Worm (Caenorhabditis elegans) whole organism, young adult: ENCODE results near the gene W02A2.12.
A peak's percentile ranks its signal among the peaks of the same experiment; 100 is the strongest.

Experiments used
- B0261.1 ChIP-seq: sonication (generic microtip); optimal IDR thresholded peaks from 2 replicates; lab custom pipeline; 2016; ENCODE audit warnings: mild to moderate bottlenecking, missing genetic modification characterization, moderate library complexity, missing compliant biosample characterization
- C06A6.2 ChIP-seq: fragments of 200-800 bp; sonication (Bioruptor generic); conservative IDR thresholded peaks from 2 replicates; pipeline ENCODE4 v1.3.6; 2022; ENCODE audit warnings: missing genetic modification characterization, missing compliant biosample characterization
- F39B2.1 ChIP-seq: fragments of 200-800 bp; sonication (Bioruptor generic); IDR thresholded peaks from 2 replicates; pipeline ENCODE4 v1.3.6; 2022; ENCODE audit warnings: missing genetic modification reagents, missing genetic modification characterization, missing compliant biosample characterization
- F49E8.2 ChIP-seq: sonication (generic microtip); optimal IDR thresholded peaks from 3 replicates; lab custom pipeline; 2017; ENCODE audit warnings: missing genetic modification characterization, mild to moderate bottlenecking, missing compliant biosample characterization, antibody characterized with exemption, moderate library complexity; ENCODE audit not compliant: insufficient read depth
- F52B5.7 ChIP-seq: sonication (generic microtip); optimal IDR thresholded peaks from 2 replicates; lab custom pipeline; 2016; ENCODE audit warnings: mild to moderate bottlenecking, missing genetic modification characterization, missing compliant biosample characterization
- F57A8.1 ChIP-seq: fragments of 200-800 bp; sonication (Bioruptor generic); optimal IDR thresholded peaks from 2 replicates; lab custom pipeline; 2018; ENCODE audit warnings: mild to moderate bottlenecking, missing genetic modification characterization, moderate library complexity, missing compliant biosample characterization
- T07F8.4 ChIP-seq: sonication (generic microtip); optimal IDR thresholded peaks from 2 replicates; lab custom pipeline; 2016; ENCODE audit warnings: mild to moderate bottlenecking, missing genetic modification characterization, moderate library complexity, missing compliant biosample characterization
- T26A5.8 ChIP-seq: sonication (generic microtip); optimal IDR thresholded peaks from 2 replicates; lab custom pipeline; 2016; ENCODE audit warnings: missing genetic modification characterization, missing compliant biosample characterization
- Y53F4B.3 ChIP-seq: fragments of 200-800 bp; sonication (Bioruptor generic); IDR thresholded peaks from 2 replicates; pipeline ENCODE4 v1.3.6; 2022; ENCODE audit warnings: missing genetic modification reagents, missing genetic modification characterization, missing compliant biosample characterization
- Y53G8AR.9 ChIP-seq: fragments of 200-800 bp; sonication (Bioruptor generic); conservative IDR thresholded peaks from 2 replicates; pipeline ENCODE4 v1.3.6; 2022; ENCODE audit warnings: missing genetic modification reagents, missing genetic modification characterization, missing compliant biosample characterization
- Y56A3A.18 ChIP-seq: fragments of 200-800 bp; sonication (Bioruptor generic); IDR thresholded peaks from 2 replicates; pipeline ENCODE4 v1.3.6; 2022; ENCODE audit warnings: missing genetic modification reagents, missing genetic modification characterization, missing compliant biosample characterization
- Y79H2A.3 ChIP-seq: fragments of 200-800 bp; sonication (Bioruptor generic); conservative IDR thresholded peaks from 2 replicates; pipeline ENCODE4 v1.3.6; 2022; ENCODE audit warnings: missing genetic modification reagents, missing genetic modification characterization, missing compliant biosample characterization
- akir-1 ChIP-seq: fragments of 200-800 bp; sonication (Bioruptor generic); optimal IDR thresholded peaks from 2 replicates; lab custom pipeline; 2018; ENCODE audit warnings: mild to moderate bottlenecking, missing genetic modification characterization, moderate library complexity, missing compliant biosample characterization
- ama-1 ChIP-seq, 3 experiments: fragments of 150-350 bp in 1 of 3; sonication (generic microtip) in 2 of 3; optimal IDR thresholded peaks; 2 replicates each; lab custom pipeline; 2014 to 2018; ENCODE audit warnings: missing biosample characterization in 2 of 3, missing genetic modification characterization in 2 of 3, missing genetic modification reagents in 2 of 3
- attf-5 ChIP-seq: fragments of 200-800 bp; sonication (Bioruptor generic); optimal IDR thresholded peaks from 2 replicates; lab custom pipeline; 2018; ENCODE audit warnings: mild to moderate bottlenecking, missing genetic modification characterization, missing compliant biosample characterization
- attf-6 ChIP-seq: fragments of 200-800 bp; sonication (Bioruptor generic); IDR thresholded peaks from 2 replicates; pipeline ENCODE4 v1.3.6; 2022; ENCODE audit warnings: missing genetic modification reagents, missing genetic modification characterization, missing compliant biosample characterization
- cebp-1 ChIP-seq, 2 experiments: fragments of 200-800 bp in 1 of 2; sonication (Bioruptor generic) in 1 of 2; sonication (generic microtip) in 1 of 2; IDR thresholded peaks in 1 of 2; optimal IDR thresholded peaks in 1 of 2; 2 replicates each; pipeline versions ENCODE4 v1.3.6 to Lab custom; 2017 to 2022; ENCODE audit warnings: missing compliant biosample characterization in 2 of 2, missing genetic modification characterization in 2 of 2, mild to moderate bottlenecking in 1 of 2, missing genetic modification reagents in 1 of 2, moderate library complexity in 1 of 2
- cebp-2 ChIP-seq: fragments of 200-800 bp; sonication (Bioruptor generic); IDR thresholded peaks from 2 replicates; pipeline ENCODE4 v1.3.6; 2022; ENCODE audit warnings: missing genetic modification characterization, missing compliant biosample characterization
- ceh-27 ChIP-seq: fragments of 200-800 bp; sonication (Bioruptor generic); optimal IDR thresholded peaks from 2 replicates; lab custom pipeline; 2018; ENCODE audit warnings: mild to moderate bottlenecking, missing genetic modification characterization, moderate library complexity, missing compliant biosample characterization
- ceh-91 ChIP-seq: fragments of 200-800 bp; sonication (Bioruptor generic); IDR thresholded peaks from 2 replicates; pipeline ENCODE4 v1.3.6; 2022; ENCODE audit warnings: missing genetic modification reagents, missing genetic modification characterization, missing compliant biosample characterization
- chd-7 ChIP-seq: sonication (generic microtip); optimal IDR thresholded peaks from 2 replicates; lab custom pipeline; 2016; ENCODE audit warnings: mild to moderate bottlenecking, missing genetic modification characterization, moderate library complexity, missing compliant biosample characterization
- dpff-1 ChIP-seq: sonication (generic microtip); optimal IDR thresholded peaks from 2 replicates; lab custom pipeline; 2017; ENCODE audit warnings: mild to moderate bottlenecking, missing genetic modification characterization, missing compliant biosample characterization
- dpl-1 ChIP-seq: fragments of 150-350 bp; optimal IDR thresholded peaks from 2 replicates; lab custom pipeline; 2014; ENCODE audit warnings: missing biosample characterization, missing genetic modification reagents, missing genetic modification characterization
- egrh-3 ChIP-seq: fragments of 200-800 bp; sonication (Bioruptor generic); IDR thresholded peaks from 2 replicates; pipeline ENCODE4 v1.3.6; 2022; ENCODE audit warnings: missing genetic modification reagents, missing genetic modification characterization, missing compliant biosample characterization
- ets-4 ChIP-seq: fragments of 200-800 bp; sonication (Bioruptor generic); optimal IDR thresholded peaks from 2 replicates; lab custom pipeline; 2018; ENCODE audit warnings: mild to moderate bottlenecking, missing genetic modification characterization, missing compliant biosample characterization
- fkh-3 ChIP-seq: sonication (generic microtip); optimal IDR thresholded peaks from 2 replicates; lab custom pipeline; 2016; ENCODE audit warnings: mild to moderate bottlenecking, missing genetic modification characterization, missing compliant biosample characterization
- gei-17 ChIP-seq: fragments of 200-800 bp; sonication (Bioruptor generic); optimal IDR thresholded peaks from 2 replicates; lab custom pipeline; 2018; ENCODE audit warnings: mild to moderate bottlenecking, missing genetic modification characterization, missing compliant biosample characterization
- hmg-1.2 ChIP-seq: fragments of 200-800 bp; sonication (Bioruptor generic); IDR thresholded peaks from 2 replicates; pipeline ENCODE4 v1.3.6; 2022; ENCODE audit warnings: missing genetic modification reagents, missing genetic modification characterization, missing compliant biosample characterization
- hmg-20 ChIP-seq: fragments of 200-800 bp; sonication (Bioruptor generic); IDR thresholded peaks from 2 replicates; pipeline ENCODE4 v1.3.6; 2022; ENCODE audit warnings: missing genetic modification reagents, missing genetic modification characterization, missing compliant biosample characterization
- lsy-27 ChIP-seq: sonication (generic microtip); optimal IDR thresholded peaks from 2 replicates; lab custom pipeline; 2017; ENCODE audit warnings: missing genetic modification characterization, mild to moderate bottlenecking, missing compliant biosample characterization, antibody characterized with exemption, missing genotype, borderline replicate concordance; ENCODE audit not compliant: insufficient read depth
- madf-3 ChIP-seq: fragments of 200-800 bp; sonication (Bioruptor generic); IDR thresholded peaks from 2 replicates; pipeline ENCODE4 v1.3.6; 2022; ENCODE audit warnings: missing genetic modification reagents, missing genetic modification characterization, missing compliant biosample characterization
- mcd-1 ChIP-seq: fragments of 200-800 bp; sonication (Bioruptor generic); IDR thresholded peaks from 2 replicates; pipeline ENCODE4 v1.3.6; 2022; ENCODE audit warnings: missing genetic modification reagents, missing genetic modification characterization, missing compliant biosample characterization
- mxl-1 ChIP-seq: sonication (generic microtip); optimal IDR thresholded peaks from 2 replicates; lab custom pipeline; 2016; ENCODE audit warnings: missing genetic modification characterization, missing compliant biosample characterization
- nfyb-1 ChIP-seq: fragments of 200-800 bp; sonication (Bioruptor generic); IDR thresholded peaks from 2 replicates; pipeline ENCODE4 v1.3.6; 2022; ENCODE audit warnings: missing genetic modification reagents, missing genetic modification characterization, missing compliant biosample characterization
- nhr-27 ChIP-seq: fragments of 200-800 bp; sonication (Bioruptor generic); optimal IDR thresholded peaks from 2 replicates; lab custom pipeline; 2018; ENCODE audit warnings: mild to moderate bottlenecking, missing genetic modification characterization, moderate library complexity, missing compliant biosample characterization
- repo-1 ChIP-seq: sonication (generic microtip); optimal IDR thresholded peaks from 2 replicates; lab custom pipeline; 2017; ENCODE audit warnings: mild to moderate bottlenecking, missing genetic modification characterization, missing compliant biosample characterization
- sdz-38 ChIP-seq: sonication (generic microtip); optimal IDR thresholded peaks from 2 replicates; lab custom pipeline; 2016; ENCODE audit warnings: missing genotype, missing genetic modification characterization, missing compliant biosample characterization
- snpc-4 ChIP-seq, 5 experiments: fragments of 150-350 bp in 1 of 5; sonication (generic microtip) in 4 of 5; optimal IDR thresholded peaks; 2 replicates each; lab custom pipeline; 2014 to 2018; ENCODE audit warnings: missing genetic modification characterization in 5 of 5, missing biosample characterization in 3 of 5, antibody characterized with exemption in 2 of 5, mild to moderate bottlenecking in 2 of 5, missing compliant biosample characterization in 2 of 5, missing genotype in 2 of 5, moderate library complexity in 2 of 5, missing genetic modification reagents in 1 of 5
- tbp1 ChIP-seq: fragments of 200-800 bp; sonication (Bioruptor generic); optimal IDR thresholded peaks from 2 replicates; lab custom pipeline; 2018; ENCODE audit warnings: mild to moderate bottlenecking, missing genetic modification characterization, missing compliant biosample characterization
- tbx-9 ChIP-seq: sonication (generic microtip); optimal IDR thresholded peaks from 2 replicates; lab custom pipeline; 2016; ENCODE audit warnings: borderline replicate concordance, missing genetic modification characterization, inconsistent platforms, missing compliant biosample characterization
- ztf-6 ChIP-seq: fragments of 200-800 bp; sonication (Bioruptor generic); IDR thresholded peaks from 2 replicates; pipeline ENCODE4 v1.3.6; 2022; ENCODE audit warnings: missing genetic modification reagents, missing genetic modification characterization, missing compliant biosample characterization

W02A2.12 gene

DNA sequence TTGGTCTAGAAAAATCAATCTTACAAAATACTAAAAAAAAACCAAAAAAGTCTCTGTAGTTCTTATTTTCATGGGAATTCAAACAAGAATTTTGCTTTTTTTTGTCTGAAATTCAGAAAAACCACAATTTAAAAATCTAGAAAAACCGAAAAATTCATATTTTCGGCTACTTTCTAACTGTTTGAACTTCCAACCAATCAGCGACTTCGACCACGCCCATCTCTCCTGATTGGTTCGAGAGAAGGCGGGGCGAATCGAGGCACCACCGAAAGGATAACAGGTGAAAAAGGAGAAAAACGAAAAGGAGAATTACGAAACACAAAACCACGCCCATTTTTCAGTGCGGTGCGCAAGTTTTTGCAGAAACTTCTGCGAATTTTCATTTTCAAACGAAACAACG is 43.8 kb downstream of the W02A2.12 start (continued):
- no peak for TF ChIP-seq B0261.1 (tag; lab: Kevin White, UChicago)

DNA sequence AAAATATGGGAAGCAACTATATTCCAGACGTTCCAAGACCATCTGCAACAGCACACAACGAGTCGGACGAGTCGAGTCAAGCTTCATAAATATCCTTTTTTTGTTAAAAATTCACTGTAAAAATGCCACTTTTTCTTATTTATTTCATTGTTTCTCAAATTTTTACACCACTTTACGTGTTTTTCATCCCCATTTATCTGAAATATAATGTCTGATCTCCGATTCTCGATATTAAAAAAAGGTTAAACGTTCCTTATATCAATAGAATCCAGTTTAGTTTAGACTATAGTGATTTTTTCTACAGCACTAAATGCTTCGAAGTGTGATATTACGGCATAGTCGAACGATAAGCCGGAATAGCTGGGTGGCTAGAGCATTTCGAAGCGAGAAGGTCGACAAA is 45.2 kb downstream of the W02A2.12 start, which contains the start of gene Y67H2A.7:
Gene Y67H2A.7 (plus strand): TSS at position 301 of the 400 bp plus-strand sequence.
- TF ChIP-seq dpl-1 (no peak), ztf-6 (GFP tag; lab: Robert Waterston, UW) (no peak), madf-3 (GFP tag; lab: Robert Waterston, UW) (no peak), gei-17 (GFP tag; lab: Kevin White, UChicago) (no peak), ceh-27 (GFP tag; lab: Kevin White, UChicago) (no peak)

DNA sequence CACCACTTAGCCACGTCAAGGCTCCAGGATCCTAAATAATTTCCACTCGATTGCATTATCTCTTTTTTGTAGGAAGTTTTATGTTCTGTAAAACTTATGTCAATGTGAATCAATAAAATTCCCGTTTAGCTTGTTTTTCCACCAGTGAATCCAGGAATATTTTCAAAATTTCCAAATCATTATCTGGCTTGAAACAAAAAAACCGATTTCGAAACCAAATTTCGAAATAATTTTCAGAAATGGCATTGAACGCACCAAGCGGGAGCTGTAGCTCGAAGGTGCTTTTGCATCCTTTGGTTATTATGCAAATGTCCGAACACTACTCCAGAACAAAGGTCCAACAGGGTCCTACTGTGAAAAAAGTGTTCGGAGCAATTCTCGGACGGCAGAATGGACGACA is 48.0 kb downstream of the W02A2.12 start, which contains the start of gene csn-6:
Gene csn-6 (plus strand): TSS at position 234 of the 400 bp plus-strand sequence.
- no peak for TF ChIP-seq F49E8.2 (tag; lab: Kevin White, UChicago)
- peak; percentile 29; the same call in 1 of the 2 replicates for TF ChIP-seq attf-6 (GFP tag; lab: Robert Waterston, UW)
- TF ChIP-seq cebp-2 (GFP tag; lab: Robert Waterston, UW), result 0 out of 2 replicates have a peak, but pooled peaks have one; percentile 32
- TF ChIP-seq ceh-91 (GFP tag; lab: Robert Waterston, UW), result no peak
- no peak for TF ChIP-seq lsy-27 (tag; lab: Kevin White, UChicago)
- TF ChIP-seq cebp-1 (GFP tag; IDR thresholded peaks at IDR 0.05; lab: Robert Waterston, UW), result no peak
- TF ChIP-seq cebp-1 (tag; optimal IDR thresholded peaks at IDR 0.05; lab: Kevin White, UChicago), result peak; percentile 44
- no peak for TF ChIP-seq nfyb-1 (GFP tag; lab: Robert Waterston, UW)
- TF ChIP-seq snpc-4 (GFP tag; optimal IDR thresholded peaks at IDR 0.05; lab: Kevin White, UChicago), result no peak
- peak in 1 of 4 experiments; percentile 1 for TF ChIP-seq snpc-4 (tag; optimal IDR thresholded peaks at IDR 0.05; lab: Kevin White, UChicago)
- TF ChIP-seq tbp1, result peak; percentile 13
- TF ChIP-seq nhr-27 (tag; lab: Kevin White, UChicago), result peak; percentile 9
- TF ChIP-seq T07F8.4, result no peak
- TF ChIP-seq, all 124 proteins: peak for 6

DNA sequence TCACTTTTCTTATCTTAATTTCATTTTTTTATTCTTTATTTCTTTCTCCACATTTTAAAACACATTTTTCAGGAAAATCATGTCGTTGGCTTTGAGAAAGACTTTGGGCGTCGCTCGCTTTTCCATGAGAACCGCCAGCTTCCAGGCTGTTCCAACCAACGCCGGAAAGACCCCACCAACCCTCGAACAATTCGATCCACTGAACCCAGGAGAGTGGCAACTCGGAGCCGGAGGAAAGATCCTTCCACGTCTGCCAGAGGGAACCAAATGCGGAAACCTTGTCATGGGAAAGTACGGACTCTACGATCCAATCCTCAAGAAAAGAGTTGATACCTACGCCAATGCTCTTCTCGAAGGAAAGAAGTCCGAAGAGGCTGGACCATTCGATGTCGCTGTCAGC is 48.5 kb downstream of the W02A2.12 start, which contains the start of gene kdp-1:
Gene kdp-1 (plus strand): TSS at position 80 of the 400 bp plus-strand sequence.
- TF ChIP-seq akir-1 (no peak), hmg-20 (GFP tag; lab: Robert Waterston, UW) (no peak), attf-5 (GFP tag; lab: Kevin White, UChicago) (no peak), repo-1 (peak; percentile 62), egrh-3 (GFP tag; lab: Robert Waterston, UW) (no peak), F39B2.1 (GFP tag; lab: Robert Waterston, UW) (no peak), tbx-9 (no peak), Y79H2A.3 (GFP tag; lab: Robert Waterston, UW) (no peak), F57A8.1 (GFP tag; lab: Kevin White, UChicago) (no peak), ets-4 (GFP tag; lab: Kevin White, UChicago) (no peak), F49E8.2 (tag; lab: Kevin White, UChicago) (peak; percentile 34), Y53F4B.3 (no peak), mxl-1 (no peak), chd-7 (no peak), F52B5.7 (tag; lab: Kevin White, UChicago) (peak; percentile 2), mcd-1 (peak; percentile 62), dpff-1 (tag; lab: Kevin White, UChicago) (no peak), ama-1 (optimal IDR thresholded peaks at IDR 0.05; lab: Kevin White, UChicago) (no peak), ama-1 (GFP tag; optimal IDR thresholded peaks at IDR 0.05; lab: Kevin White, UChicago) (no peak), Y56A3A.18 (GFP tag; lab: Robert Waterston, UW) (no peak), lsy-27 (tag; lab: Kevin White, UChicago) (no peak), fkh-3 (tag; lab: Kevin White, UChicago) (peak; percentile 35), dpl-1 (no peak), C06A6.2 (GFP tag; lab: Robert Waterston, UW) (no peak), T26A5.8 (no peak), sdz-38 (tag; lab: Kevin White, UChicago) (no peak), Y53G8AR.9 (GFP tag; lab: Robert Waterston, UW) (0 out of 2 replicates have a peak, but pooled peaks have one; percentile 26), hmg-1.2 (GFP tag; lab: Robert Waterston, UW) (no peak)
